ENCODE assay signal across 6 worm cellular contexts in the genomic region with DNA sequence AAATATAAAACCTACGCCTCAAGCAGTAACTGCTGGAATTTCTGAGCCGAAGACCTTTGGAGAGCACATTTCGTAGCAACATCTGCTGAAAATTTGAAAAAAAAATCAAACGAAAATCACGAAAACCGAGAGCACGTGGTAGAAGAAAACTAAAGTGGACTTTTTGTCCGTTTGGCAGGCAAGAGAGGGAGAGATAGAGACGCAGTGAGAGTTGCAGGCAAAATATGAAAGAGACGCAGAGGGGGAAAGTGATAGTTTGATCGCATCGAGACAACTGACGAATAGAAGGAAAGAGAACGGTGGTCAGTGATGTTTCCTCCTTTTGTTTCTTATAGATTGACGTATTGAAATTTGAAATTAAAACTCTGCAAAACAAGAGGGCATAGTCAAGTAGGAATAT.
TF ChIP-seq lines count a peak whose summit lies in the region.

A gene (minus strand): TSS at position 85 of the 400 bp plus-strand sequence.
A gene (plus strand): TSS at position 294 of the 400 bp plus-strand sequence.

TF ChIP-seq in whole organism, L1 larva, 84 proteins besides CTCF, POLR2A, EP300 and RAD21 (continued from another document and continues in another):
- TF ChIP-seq C04F5.9 (tag; optimal IDR thresholded peaks at IDR 0.05; lab: Kevin White, UChicago) (no peak), ceh-90 (tag; optimal IDR thresholded peaks at IDR 0.05; lab: Kevin White, UChicago) (no peak), sox-4 (tag; optimal IDR thresholded peaks at IDR 0.05; lab: Kevin White, UChicago) (no peak), sup-37 (GFP tag; optimal IDR thresholded peaks at IDR 0.05; lab: Kevin White, UChicago) (no peak), nhr-84 (tag; optimal IDR thresholded peaks at IDR 0.05; lab: Kevin White, UChicago) (no peak), ceh-82 (tag; optimal IDR thresholded peaks at IDR 0.05; lab: Kevin White, UChicago) (no peak), F16B12.6 (tag; optimal IDR thresholded peaks at IDR 0.05; lab: Kevin White, UChicago) (no peak), elt-2 (tag; optimal IDR thresholded peaks at IDR 0.05; lab: Kevin White, UChicago) (peak; percentile 25), hlh-17 (GFP tag; optimal IDR thresholded peaks at IDR 0.05; lab: Kevin White, UChicago; ENCODE audit: borderline replicate concordance) (no peak), nhr-76 (tag; optimal IDR thresholded peaks at IDR 0.05; lab: Kevin White, UChicago) (no peak), Y116A8C.19 (tag; optimal IDR thresholded peaks at IDR 0.05; lab: Kevin White, UChicago; ENCODE audit: borderline replicate concordance) (no peak), fkh-10 (GFP tag; optimal IDR thresholded peaks at IDR 0.05; lab: Kevin White, UChicago) (no peak), tbx-2 (tag; optimal IDR thresholded peaks at IDR 0.05; lab: Kevin White, UChicago) (peak; percentile 28), tlp-1 (tag; optimal IDR thresholded peaks at IDR 0.05; lab: Kevin White, UChicago) (no peak), pag-3 (tag; optimal IDR thresholded peaks at IDR 0.05; lab: Kevin White, UChicago; ENCODE audit: borderline replicate concordance, insufficient read depth) (peak; percentile 40), pax-3 (tag; optimal IDR thresholded peaks at IDR 0.05; lab: Kevin White, UChicago) (no peak), efl-1 (optimal IDR thresholded peaks at IDR 0.05; lab: Kevin White, UChicago) (peak; percentile 52 to 59), efl-1 (GFP tag; optimal IDR thresholded peaks at IDR 0.05 in 1 of 2; lab: Kevin White, UChicago) (peak in 1 of 2 experiments; percentile 40), unc-62 (GFP tag; optimal IDR thresholded peaks at IDR 0.05; lab: Kevin White, UChicago) (no peak), aha-1 (tag; optimal IDR thresholded peaks at IDR 0.05; lab: Kevin White, UChicago) (no peak), ceh-63 (GFP tag; optimal IDR thresholded peaks at IDR 0.05; lab: Kevin White, UChicago) (no peak)

TF ChIP-seq in whole organism, L2 larva, 48 proteins besides CTCF, POLR2A, EP300 and RAD21 (continued from another document):
- TF ChIP-seq ZK546.5 (tag; optimal IDR thresholded peaks at IDR 0.05; lab: Kevin White, UChicago), result no peak
- TF ChIP-seq gmeb-1 (tag; optimal IDR thresholded peaks at IDR 0.05; lab: Kevin White, UChicago), result peak; percentile 44
- TF ChIP-seq lsy-2 (tag; optimal IDR thresholded peaks at IDR 0.05; lab: Kevin White, UChicago), result peak in 1 of 2 experiments; percentile 61
- peak; percentile 72 for TF ChIP-seq ama-1 (optimal IDR thresholded peaks at IDR 0.05; lab: Kevin White, UChicago)
- peak; percentile 69 for TF ChIP-seq sma-9 (GFP tag; optimal IDR thresholded peaks at IDR 0.05; lab: Kevin White, UChicago)
- TF ChIP-seq sma-9 (tag; optimal IDR thresholded peaks at IDR 0.05; lab: Kevin White, UChicago), result no peak
- peak; percentile 71 for TF ChIP-seq fos-1 (tag; optimal IDR thresholded peaks at IDR 0.05; lab: Kevin White, UChicago)
- TF ChIP-seq dmd-4 (tag; optimal IDR thresholded peaks at IDR 0.05; lab: Kevin White, UChicago), result no peak
- peak; percentile 58 for TF ChIP-seq C34F6.9 (tag; optimal IDR thresholded peaks at IDR 0.05; lab: Kevin White, UChicago)
- no peak for TF ChIP-seq snpc-4 (tag; optimal IDR thresholded peaks at IDR 0.05; lab: Kevin White, UChicago)
TF ChIP-seq in whole organism, L2 larva: peak in this region for 13.

TF ChIP-seq in whole organism, L3 larva, 47 proteins besides CTCF, POLR2A, EP300 and RAD21 (continued from another document):
- TF ChIP-seq ceh-16 (tag; optimal IDR thresholded peaks at IDR 0.05; lab: Kevin White, UChicago) (no peak), nhr-11 (tag; optimal IDR thresholded peaks at IDR 0.05; lab: Kevin White, UChicago) (no peak), nhr-12 (tag; optimal IDR thresholded peaks at IDR 0.05; lab: Kevin White, UChicago) (no peak), nhr-76 (tag; optimal IDR thresholded peaks at IDR 0.05; lab: Kevin White, UChicago) (peak; percentile 95), lin-39 (tag; optimal IDR thresholded peaks at IDR 0.05; lab: Kevin White, UChicago) (no peak), hmg-11 (tag; optimal IDR thresholded peaks at IDR 0.05; lab: Kevin White, UChicago) (no peak), ceh-28 (tag; optimal IDR thresholded peaks at IDR 0.05; lab: Kevin White, UChicago) (no peak), jun-1 (tag; optimal IDR thresholded peaks at IDR 0.05; lab: Kevin White, UChicago) (peak; percentile 36), nhr-237 (tag; optimal IDR thresholded peaks at IDR 0.05; lab: Kevin White, UChicago) (no peak), nhr-67 (tag; optimal IDR thresholded peaks at IDR 0.05; lab: Kevin White, UChicago) (no peak), ztf-4 (tag; optimal IDR thresholded peaks at IDR 0.05; lab: Kevin White, UChicago) (no peak), elt-1 (tag; optimal IDR thresholded peaks at IDR 0.05; lab: Kevin White, UChicago) (no peak), ama-1 (optimal IDR thresholded peaks at IDR 0.05; lab: Kevin White, UChicago) (peak; percentile 68), fos-1 (tag; optimal IDR thresholded peaks at IDR 0.05; lab: Kevin White, UChicago) (no peak), nhr-28 (tag; optimal IDR thresholded peaks at IDR 0.05; lab: Kevin White, UChicago) (no peak), egl-27 (tag; optimal IDR thresholded peaks at IDR 0.05; lab: Kevin White, UChicago) (no peak), nhr-43 (tag; optimal IDR thresholded peaks at IDR 0.05; lab: Kevin White, UChicago; ENCODE audit: poor library complexity, severe bottlenecking) (no peak), zag-1 (tag; optimal IDR thresholded peaks at IDR 0.05; lab: Kevin White, UChicago) (no peak), unc-62 (GFP tag; optimal IDR thresholded peaks at IDR 0.05; lab: Kevin White, UChicago) (no peak), elt-2 (tag; optimal IDR thresholded peaks at IDR 0.05; lab: Kevin White, UChicago) (peak; percentile 69), nhr-25 (tag; optimal IDR thresholded peaks at IDR 0.05; lab: Kevin White, UChicago) (peak; percentile 22), aly-2 (tag; optimal IDR thresholded peaks at IDR 0.05; lab: Kevin White, UChicago) (no peak), ztf-11 (tag; optimal IDR thresholded peaks at IDR 0.05; lab: Kevin White, UChicago) (no peak)
TF ChIP-seq in whole organism, L3 larva: peak in this region for 10.

TF ChIP-seq in whole organism, L4 larva, 104 proteins besides CTCF, POLR2A, EP300 and RAD21 (continued from another document and continues in another):
- TF ChIP-seq mep-1 (tag; optimal IDR thresholded peaks at IDR 0.05; lab: Kevin White, UChicago) (peak; percentile 84), R02D3.7 (tag; optimal IDR thresholded peaks at IDR 0.05; lab: Kevin White, UChicago) (no peak), Y75B8A.6 (GFP tag; IDR thresholded peaks at IDR 0.05; lab: Robert Waterston, UW) (no peak), F26F4.8 (GFP tag; conservative IDR thresholded peaks at IDR 0.05; lab: Robert Waterston, UW) (no peak), ceh-32 (tag; optimal IDR thresholded peaks at IDR 0.05; lab: Kevin White, UChicago; ENCODE audit: poor library complexity) (no peak), sdz-12 (GFP tag; optimal IDR thresholded peaks at IDR 0.05; lab: Kevin White, UChicago) (no peak), daf-16 (GFP tag; optimal IDR thresholded peaks at IDR 0.05; lab: Kevin White, UChicago) (no peak), daf-16 (tag; optimal IDR thresholded peaks at IDR 0.05; lab: Kevin White, UChicago) (peak; percentile 73), dmd-8 (GFP tag; IDR thresholded peaks at IDR 0.05; lab: Robert Waterston, UW) (no peak), ceh-28 (tag; optimal IDR thresholded peaks at IDR 0.05; lab: Kevin White, UChicago) (no peak), nhr-237 (tag; optimal IDR thresholded peaks at IDR 0.05; lab: Kevin White, UChicago) (no peak), mdl-1 (tag; optimal IDR thresholded peaks at IDR 0.05; lab: Kevin White, UChicago) (peak; percentile 79 to 96), nhr-28 (tag; optimal IDR thresholded peaks at IDR 0.05; lab: Kevin White, UChicago) (peak; percentile 83), rbr-2 (tag; optimal IDR thresholded peaks at IDR 0.05; lab: Kevin White, UChicago) (no peak), ceh-62 (tag; optimal IDR thresholded peaks at IDR 0.05; lab: Kevin White, UChicago) (no peak), aha-1 (tag; lab: Kevin White, UChicago) (peak; percentile 98), ctbp-1 (GFP tag; IDR thresholded peaks at IDR 0.05; lab: Robert Waterston, UW) (no peak), lim-7 (GFP tag; IDR thresholded peaks at IDR 0.05; lab: Robert Waterston, UW) (no peak), ceh-20 (GFP tag; IDR thresholded peaks at IDR 0.05; lab: Robert Waterston, UW) (0 out of 2 replicates have a peak, but pooled peaks have one; percentile 15), ces-1 (GFP tag; optimal IDR thresholded peaks at IDR 0.05; lab: Kevin White, UChicago) (no peak), snpc-4 (tag; optimal IDR thresholded peaks at IDR 0.05; lab: Kevin White, UChicago) (no peak), skn-1 (tag; optimal IDR thresholded peaks at IDR 0.05; lab: Kevin White, UChicago) (no peak), nhr-76 (tag; optimal IDR thresholded peaks at IDR 0.05; lab: Kevin White, UChicago) (peak; percentile 62), daf-8 (GFP tag; IDR thresholded peaks at IDR 0.05; lab: Robert Waterston, UW) (no peak), mdt-29 (GFP tag; IDR thresholded peaks at IDR 0.05; lab: Robert Waterston, UW) (no peak), lin-38 (GFP tag; IDR thresholded peaks at IDR 0.05; lab: Robert Waterston, UW) (peak; percentile 27; the same call in 1 of the 2 replicates), Y5F2A.4 (GFP tag; optimal IDR thresholded peaks at IDR 0.05; lab: Kevin White, UChicago) (no peak)

TF ChIP-seq in whole organism, mixed stage, embryonic, 35 proteins besides CTCF, POLR2A, EP300 and RAD21 (continued from another document):
- peak; percentile 3 for TF ChIP-seq mep-1 (tag; optimal IDR thresholded peaks at IDR 0.05; lab: Kevin White, UChicago)
TF ChIP-seq in whole organism, mixed stage, embryonic: peak in this region for 4.

TF ChIP-seq in whole organism, young adult, 124 proteins besides CTCF, POLR2A, EP300 and RAD21 (continued from another document and continues in another):
- TF ChIP-seq rcor-1 (GFP tag; IDR thresholded peaks at IDR 0.05; lab: Robert Waterston, UW) (0 out of 2 replicates have a peak, but pooled peaks have one; percentile 40), aptf-2 (GFP tag; conservative IDR thresholded peaks at IDR 0.05; lab: Robert Waterston, UW) (no peak), tlf-1 (GFP tag; optimal IDR thresholded peaks at IDR 0.05; lab: Kevin White, UChicago) (peak; percentile 15), T26A5.8 (tag; optimal IDR thresholded peaks at IDR 0.05; lab: Kevin White, UChicago) (no peak), nhr-90 (tag; optimal IDR thresholded peaks at IDR 0.05; lab: Kevin White, UChicago) (peak; percentile 0), attf-5 (GFP tag; optimal IDR thresholded peaks at IDR 0.05; lab: Kevin White, UChicago) (peak; percentile 57), Y67H2A.10 (GFP tag; conservative IDR thresholded peaks at IDR 0.05; lab: Robert Waterston, UW) (no peak), zfh-2 (GFP tag; conservative IDR thresholded peaks at IDR 0.05; lab: Robert Waterston, UW) (no peak), sdz-38 (tag; optimal IDR thresholded peaks at IDR 0.05; lab: Kevin White, UChicago) (no peak), ets-4 (GFP tag; optimal IDR thresholded peaks at IDR 0.05; lab: Kevin White, UChicago) (no peak), ZK185.1 (tag; optimal IDR thresholded peaks at IDR 0.05; lab: Kevin White, UChicago; ENCODE audit: poor library complexity, severe bottlenecking) (no peak), ceh-27 (GFP tag; optimal IDR thresholded peaks at IDR 0.05; lab: Kevin White, UChicago) (peak; percentile 25), ztf-6 (GFP tag; IDR thresholded peaks at IDR 0.05; lab: Robert Waterston, UW) (no peak), nfya-2 (GFP tag; IDR thresholded peaks at IDR 0.05; lab: Robert Waterston, UW) (no peak), unc-62 (GFP tag; optimal IDR thresholded peaks at IDR 0.05; lab: Kevin White, UChicago) (no peak), hmg-1.2 (GFP tag; IDR thresholded peaks at IDR 0.05; lab: Robert Waterston, UW) (peak; percentile 80; the same call in 1 of the 2 replicates), snpc-1.3 (tag; optimal IDR thresholded peaks at IDR 0.05; lab: Kevin White, UChicago; ENCODE audit: insufficient read depth) (no peak), B0336.3 (GFP tag; IDR thresholded peaks at IDR 0.05; lab: Robert Waterston, UW) (peak; percentile 70), F37B4.10 (GFP tag; IDR thresholded peaks at IDR 0.05; lab: Robert Waterston, UW) (no peak), zim-3 (tag; optimal IDR thresholded peaks at IDR 0.05; lab: Kevin White, UChicago) (no peak), ekl-4 (GFP tag; IDR thresholded peaks at IDR 0.05; lab: Robert Waterston, UW) (no peak), attf-3 (GFP tag; conservative IDR thresholded peaks at IDR 0.05; lab: Robert Waterston, UW) (no peak), mcd-1 (GFP tag; IDR thresholded peaks at IDR 0.05; lab: Robert Waterston, UW) (peak; percentile 41; the same call in 1 of the 2 replicates), B0035.1 (tag; optimal IDR thresholded peaks at IDR 0.05; lab: Kevin White, UChicago) (no peak), T07F8.4 (tag; optimal IDR thresholded peaks at IDR 0.05; lab: Kevin White, UChicago) (no peak), gei-17 (GFP tag; optimal IDR thresholded peaks at IDR 0.05; lab: Kevin White, UChicago) (no peak), hsf-1 (GFP tag; IDR thresholded peaks at IDR 0.05; lab: Robert Waterston, UW) (no peak), let-526 (GFP tag; IDR thresholded peaks at IDR 0.05; lab: Robert Waterston, UW) (0 out of 2 replicates have a peak, but pooled peaks have one; percentile 55), hmg-20 (GFP tag; IDR thresholded peaks at IDR 0.05; lab: Robert Waterston, UW) (no peak), ceh-40 (GFP tag; IDR thresholded peaks at IDR 0.05; lab: Robert Waterston, UW) (no peak), Y79H2A.3 (GFP tag; conservative IDR thresholded peaks at IDR 0.05; lab: Robert Waterston, UW) (no peak), ceh-79 (tag; optimal IDR thresholded peaks at IDR 0.05; lab: Kevin White, UChicago) (no peak), nhr-120 (GFP tag; IDR thresholded peaks at IDR 0.05; lab: Robert Waterston, UW) (no peak), ceh-91 (GFP tag; IDR thresholded peaks at IDR 0.05; lab: Robert Waterston, UW) (no peak), D2030.7 (GFP tag; IDR thresholded peaks at IDR 0.05; lab: Robert Waterston, UW) (no peak), ama-1 (optimal IDR thresholded peaks at IDR 0.05; lab: Kevin White, UChicago) (peak; percentile 41), ama-1 (GFP tag; optimal IDR thresholded peaks at IDR 0.05; lab: Kevin White, UChicago) (no peak), F22D6.2 (tag; optimal IDR thresholded peaks at IDR 0.05; lab: Kevin White, UChicago) (peak; percentile 65), xnd-1 (tag; optimal IDR thresholded peaks at IDR 0.05; lab: Kevin White, UChicago) (no peak), B0261.1 (tag; optimal IDR thresholded peaks at IDR 0.05; lab: Kevin White, UChicago) (no peak), K12H6.12 (tag; optimal IDR thresholded peaks at IDR 0.05; lab: Kevin White, UChicago) (peak; percentile 23), bed-1 (GFP tag; IDR thresholded peaks at IDR 0.05; lab: Robert Waterston, UW) (no peak), nfyb-1 (GFP tag; IDR thresholded peaks at IDR 0.05; lab: Robert Waterston, UW) (0 out of 2 replicates have a peak, but pooled peaks have one; percentile 52), F33H1.4 (GFP tag; IDR thresholded peaks at IDR 0.05; lab: Robert Waterston, UW) (no peak), fkh-3 (tag; optimal IDR thresholded peaks at IDR 0.05; lab: Kevin White, UChicago) (no peak), nhr-80 (tag; optimal IDR thresholded peaks at IDR 0.05; lab: Kevin White, UChicago) (peak; percentile 74), pbrm-1 (GFP tag; IDR thresholded peaks at IDR 0.05; lab: Robert Waterston, UW) (no peak), ztf-18 (tag; optimal IDR thresholded peaks at IDR 0.05; lab: Kevin White, UChicago) (no peak), sptf-2 (GFP tag; optimal IDR thresholded peaks at IDR 0.05; lab: Kevin White, UChicago) (no peak), madf-8 (GFP tag; conservative IDR thresholded peaks at IDR 0.05; lab: Robert Waterston, UW) (no peak), tbx-9 (tag; optimal IDR thresholded peaks at IDR 0.05; lab: Kevin White, UChicago; ENCODE audit: borderline replicate concordance) (no peak), tbp1 (GFP tag; optimal IDR thresholded peaks at IDR 0.05; lab: Kevin White, UChicago) (peak; percentile 35), rpc-1 (optimal IDR thresholded peaks at IDR 0.05; lab: Kevin White, UChicago) (no peak), rpc-1 (tag; optimal IDR thresholded peaks at IDR 0.05; lab: Kevin White, UChicago) (no peak), nhr-27 (tag; optimal IDR thresholded peaks at IDR 0.05; lab: Kevin White, UChicago) (no peak)
